Worm (Caenorhabditis elegans) whole organism, L2 larva: Measurements from ENCODE around the gene E02A10.4.
A peak's percentile ranks its signal among the peaks of the same experiment; 100 is the strongest.

ENCODE experiments used
- C34F6.9 ChIP-seq: fragments of 150-350 bp; optimal IDR thresholded peaks from 2 replicates; lab custom pipeline; 2014; ENCODE audit warnings: missing biosample characterization, missing genetic modification characterization
- R02D3.7 ChIP-seq: fragments of 150-350 bp; optimal IDR thresholded peaks from 2 replicates; lab custom pipeline; 2014; ENCODE audit warnings: missing biosample characterization, missing genetic modification characterization
- alr-1 ChIP-seq: fragments of 150-350 bp; optimal IDR thresholded peaks from 2 replicates; lab custom pipeline; 2014; ENCODE audit warnings: missing biosample characterization, missing genetic modification characterization
- aly-2 ChIP-seq: fragments of 150-350 bp; optimal IDR thresholded peaks from 2 replicates; lab custom pipeline; 2014; ENCODE audit warnings: missing biosample characterization, missing genetic modification characterization
- ama-1 ChIP-seq: fragments of 150-350 bp; optimal IDR thresholded peaks from 2 replicates; lab custom pipeline; 2018; ENCODE audit warnings: inconsistent platforms
- blmp-1 ChIP-seq: sonication (generic microtip); optimal IDR thresholded peaks from 2 replicates; lab custom pipeline; 2017; ENCODE audit warnings: missing genetic modification characterization, mild to moderate bottlenecking, missing compliant biosample characterization, antibody characterized with exemption, moderate library complexity; ENCODE audit not compliant: insufficient read depth
- ceh-16 ChIP-seq: fragments of 150-350 bp; optimal IDR thresholded peaks from 2 replicates; lab custom pipeline; 2014; ENCODE audit warnings: missing biosample characterization, missing genetic modification characterization
- ceh-82 ChIP-seq: fragments of 150-350 bp; optimal IDR thresholded peaks from 2 replicates; lab custom pipeline; 2014; ENCODE audit warnings: missing biosample characterization, missing genetic modification characterization
- crh-2 ChIP-seq: sonication (generic microtip); optimal IDR thresholded peaks from 2 replicates; lab custom pipeline; 2017; ENCODE audit warnings: missing biosample characterization, missing genetic modification characterization
- egl-27 ChIP-seq: sonication (generic microtip); optimal IDR thresholded peaks from 3 replicates; lab custom pipeline; 2017; ENCODE audit warnings: missing biosample characterization, missing genetic modification reagents, missing genetic modification characterization
- elt-3 ChIP-seq: sonication (generic microtip); optimal IDR thresholded peaks from 2 replicates; lab custom pipeline; 2017; ENCODE audit warnings: missing biosample characterization, missing genetic modification characterization
- fos-1 ChIP-seq: fragments of 150-350 bp; optimal IDR thresholded peaks from 2 replicates; lab custom pipeline; 2014; ENCODE audit warnings: missing biosample characterization, missing genetic modification characterization
- gmeb-1 ChIP-seq: fragments of 150-350 bp; optimal IDR thresholded peaks from 2 replicates; lab custom pipeline; 2014; ENCODE audit warnings: missing biosample characterization, missing genetic modification characterization
- lin-11 ChIP-seq: fragments of 150-350 bp; sonication (generic microtip); optimal IDR thresholded peaks from 2 replicates; lab custom pipeline; 2014; ENCODE audit warnings: missing biosample characterization, missing genetic modification characterization, inconsistent platforms, mixed read lengths
- lin-13 ChIP-seq: fragments of 150-350 bp; optimal IDR thresholded peaks from 2 replicates; lab custom pipeline; 2014; ENCODE audit warnings: missing biosample characterization, missing genetic modification reagents, missing genetic modification characterization
- lsy-2 ChIP-seq, 2 experiments: fragments of 150-350 bp in 1 of 2; sonication (generic microtip) in 1 of 2; optimal IDR thresholded peaks; 2 replicates each; lab custom pipeline; 2014 to 2017; ENCODE audit warnings: missing biosample characterization in 2 of 2, missing genetic modification characterization in 2 of 2
- mab-5 ChIP-seq: fragments of 150-350 bp; optimal IDR thresholded peaks from 2 replicates; lab custom pipeline; 2014; ENCODE audit warnings: missing biosample characterization, missing genetic modification characterization
- mbf-1 ChIP-seq: sonication (generic microtip); optimal IDR thresholded peaks from 2 replicates; lab custom pipeline; 2017; ENCODE audit warnings: missing biosample characterization, missing genetic modification characterization
- nhr-10 ChIP-seq: sonication (generic microtip); optimal IDR thresholded peaks from 2 replicates; lab custom pipeline; 2017; ENCODE audit warnings: missing biosample characterization, missing genetic modification characterization
- nhr-12 ChIP-seq: fragments of 150-350 bp; optimal IDR thresholded peaks from 2 replicates; lab custom pipeline; 2014; ENCODE audit warnings: missing biosample characterization, missing genetic modification characterization
- nhr-129 ChIP-seq: fragments of 150-350 bp; optimal IDR thresholded peaks from 2 replicates; lab custom pipeline; 2014; ENCODE audit warnings: missing biosample characterization, missing genetic modification characterization
- nhr-21 ChIP-seq: fragments of 150-350 bp; optimal IDR thresholded peaks from 2 replicates; lab custom pipeline; 2014; ENCODE audit warnings: missing biosample characterization, missing genetic modification characterization
- nhr-23 ChIP-seq: fragments of 150-350 bp; optimal IDR thresholded peaks from 2 replicates; lab custom pipeline; 2014; ENCODE audit warnings: missing biosample characterization, missing genetic modification reagents, missing genetic modification characterization
- nhr-25 ChIP-seq: fragments of 150-350 bp; sonication (generic microtip); optimal IDR thresholded peaks from 3 replicates; lab custom pipeline; 2014; ENCODE audit warnings: missing biosample characterization, missing genetic modification characterization
- nhr-6 ChIP-seq: fragments of 150-350 bp; optimal IDR thresholded peaks from 2 replicates; lab custom pipeline; 2014; ENCODE audit warnings: missing biosample characterization, missing genetic modification characterization
- nhr-77 ChIP-seq: fragments of 150-350 bp; optimal IDR thresholded peaks from 2 replicates; lab custom pipeline; 2014; ENCODE audit warnings: missing biosample characterization, missing genetic modification characterization
- peb-1 ChIP-seq: fragments of 150-350 bp; optimal IDR thresholded peaks from 2 replicates; lab custom pipeline; 2014; ENCODE audit warnings: missing biosample characterization, missing genetic modification characterization
- sem-4 ChIP-seq: fragments of 150-350 bp; optimal IDR thresholded peaks from 2 replicates; lab custom pipeline; 2014; ENCODE audit warnings: missing biosample characterization, missing genetic modification reagents, missing genetic modification characterization
- sma-3 ChIP-seq: sonication (generic microtip); optimal IDR thresholded peaks from 2 replicates; lab custom pipeline; 2016; ENCODE audit warnings: missing genetic modification reagents, missing genetic modification characterization, missing compliant biosample characterization
- sma-9 ChIP-seq, 2 experiments: fragments of 150-350 bp in 1 of 2; sonication (generic microtip) in 1 of 2; optimal IDR thresholded peaks; 2 replicates each; lab custom pipeline; 2014 to 2016; ENCODE audit warnings: missing genetic modification characterization in 2 of 2, mild to moderate bottlenecking in 1 of 2, missing biosample characterization in 1 of 2, missing compliant biosample characterization in 1 of 2, missing genetic modification reagents in 1 of 2, moderate library complexity in 1 of 2
- snpc-4 ChIP-seq: fragments of 150-350 bp; optimal IDR thresholded peaks from 2 replicates; lab custom pipeline; 2014; ENCODE audit warnings: missing biosample characterization, missing genetic modification characterization
- unc-39 ChIP-seq: fragments of 150-350 bp; optimal IDR thresholded peaks from 2 replicates; lab custom pipeline; 2014; ENCODE audit warnings: missing biosample characterization, missing genetic modification characterization
- unc-55 ChIP-seq: fragments of 150-350 bp; sonication (generic microtip); optimal IDR thresholded peaks from 3 replicates; lab custom pipeline; 2014; ENCODE audit warnings: missing biosample characterization, missing genetic modification reagents, missing genetic modification characterization
- zag-1 ChIP-seq: fragments of 150-350 bp; optimal IDR thresholded peaks from 2 replicates; lab custom pipeline; 2014; ENCODE audit warnings: missing biosample characterization, missing genetic modification characterization
- ztf-1 ChIP-seq: fragments of 200-800 bp; sonication (Bioruptor generic); conservative IDR thresholded peaks from 2 replicates; pipeline ENCODE4 v1.3.6; 2022; ENCODE audit warnings: missing genetic modification characterization, missing compliant biosample characterization
- ztf-4 ChIP-seq: fragments of 150-350 bp; optimal IDR thresholded peaks from 2 replicates; lab custom pipeline; 2014; ENCODE audit warnings: missing biosample characterization, missing genetic modification characterization

E02A10.4 gene

ce11 chrV:12560328-12560782 is 7.4 kb downstream of the E02A10.4 start, which contains the start of gene sel-1:
sel-1 (plus strand) TSS chrV:12560732.
- TF ChIP-seq ztf-4 (no peak), elt-3 (tag; lab: Kevin White, UChicago) (no peak), unc-55 (GFP tag; lab: Kevin White, UChicago) (peak; percentile 31), alr-1 (tag; lab: Kevin White, UChicago) (no peak), nhr-25 (no peak), lsy-2 (tag; optimal IDR thresholded peaks at IDR 0.05; lab: Kevin White, UChicago) (peak; percentile 1 to 19), C34F6.9 (peak; percentile 48)
- TF ChIP-seq, all 48 proteins: peak for 3

ce11 chrV:12556904-12557303 is 10.8 kb downstream of the E02A10.4 start:
- TF ChIP-seq sma-9 (GFP tag; optimal IDR thresholded peaks at IDR 0.05; lab: Kevin White, UChicago) = peak; percentile 41
- TF ChIP-seq sma-9 (tag; optimal IDR thresholded peaks at IDR 0.05; lab: Kevin White, UChicago) = no peak
- peak; percentile 10 for TF ChIP-seq ama-1
- TF ChIP-seq nhr-25 = no peak
- peak; percentile 8 for TF ChIP-seq gmeb-1 (tag; lab: Kevin White, UChicago)
- TF ChIP-seq nhr-21 (tag; lab: Kevin White, UChicago) = peak; percentile 70
- peak; percentile 32 for TF ChIP-seq sma-3 (GFP tag; lab: Kevin White, UChicago)
- TF ChIP-seq snpc-4 = no peak

ce11 chrV:12555872-12556271 is 11.9 kb downstream of the E02A10.4 start:
- TF ChIP-seq crh-2 (tag; lab: Kevin White, UChicago) = no peak
- no peak for TF ChIP-seq ztf-1 (GFP tag; lab: Robert Waterston, UW)
- peak; percentile 38 for TF ChIP-seq blmp-1 (tag; lab: Kevin White, UChicago)
- TF ChIP-seq sma-9 (GFP tag; optimal IDR thresholded peaks at IDR 0.05; lab: Kevin White, UChicago) = peak; percentile 51
- TF ChIP-seq sma-9 (tag; optimal IDR thresholded peaks at IDR 0.05; lab: Kevin White, UChicago) = no peak
- no peak for TF ChIP-seq nhr-25
- TF ChIP-seq gmeb-1 (tag; lab: Kevin White, UChicago) = peak; percentile 13
- no peak for TF ChIP-seq lin-13
- peak; percentile 24 for TF ChIP-seq ama-1
- TF ChIP-seq sem-4 (tag; lab: Kevin White, UChicago) = no peak
- peak; percentile 58 for TF ChIP-seq nhr-21 (tag; lab: Kevin White, UChicago)
- TF ChIP-seq egl-27 (tag; lab: Kevin White, UChicago) = no peak
- TF ChIP-seq sma-3 (GFP tag; lab: Kevin White, UChicago) = peak; percentile 78
- peak; percentile 47 for TF ChIP-seq nhr-129 (tag; lab: Kevin White, UChicago)
- no peak for TF ChIP-seq unc-55 (GFP tag; lab: Kevin White, UChicago)

ce11 chrV:12554172-12555031 is 13.3 kb downstream of the E02A10.4 start:
- peak; percentile 82 for TF ChIP-seq sma-9 (GFP tag; optimal IDR thresholded peaks at IDR 0.05; lab: Kevin White, UChicago)
- no peak for TF ChIP-seq sma-9 (tag; optimal IDR thresholded peaks at IDR 0.05; lab: Kevin White, UChicago)
- TF ChIP-seq fos-1 (tag; lab: Kevin White, UChicago) = peak; percentile 15
- peak; percentile 76 for TF ChIP-seq nhr-25
- TF ChIP-seq egl-27 (tag; lab: Kevin White, UChicago) = peak; percentile 83
- peak; percentile 81 for TF ChIP-seq nhr-21 (tag; lab: Kevin White, UChicago)
- TF ChIP-seq sma-3 (GFP tag; lab: Kevin White, UChicago) = peak; percentile 80
- TF ChIP-seq nhr-12 (tag; lab: Kevin White, UChicago) = no peak
- TF ChIP-seq alr-1 (tag; lab: Kevin White, UChicago) = no peak
- TF ChIP-seq mbf-1 (tag; lab: Kevin White, UChicago) = no peak
- TF ChIP-seq nhr-129 (tag; lab: Kevin White, UChicago) = peak; percentile 34
- peak; percentile 39 for TF ChIP-seq gmeb-1 (tag; lab: Kevin White, UChicago)
- TF ChIP-seq ztf-4 = no peak
- peak; percentile 93 for TF ChIP-seq crh-2 (tag; lab: Kevin White, UChicago)
- peak; percentile 85 for TF ChIP-seq blmp-1 (tag; lab: Kevin White, UChicago)

ce11 chrV:12553286-12553725 is 14.4 kb downstream of the E02A10.4 start:
- TF ChIP-seq aly-2 (no peak), sma-9 (GFP tag; optimal IDR thresholded peaks at IDR 0.05; lab: Kevin White, UChicago) (peak; percentile 70), sma-9 (tag; optimal IDR thresholded peaks at IDR 0.05; lab: Kevin White, UChicago) (no peak), mab-5 (no peak), nhr-6 (tag; lab: Kevin White, UChicago) (no peak), nhr-10 (no peak), lin-11 (no peak), unc-39 (no peak), lin-13 (no peak), peb-1 (tag; lab: Kevin White, UChicago) (no peak), nhr-77 (tag; lab: Kevin White, UChicago) (no peak), zag-1 (tag; lab: Kevin White, UChicago) (no peak), R02D3.7 (tag; lab: Kevin White, UChicago) (no peak), ceh-16 (tag; lab: Kevin White, UChicago) (no peak), snpc-4 (no peak), nhr-21 (tag; lab: Kevin White, UChicago) (peak; percentile 90), gmeb-1 (tag; lab: Kevin White, UChicago) (peak; percentile 12), nhr-129 (tag; lab: Kevin White, UChicago) (no peak), lsy-2 (tag; optimal IDR thresholded peaks at IDR 0.05; lab: Kevin White, UChicago) (peak in 1 of 2 experiments; percentile 34), nhr-12 (tag; lab: Kevin White, UChicago) (no peak), sma-3 (GFP tag; lab: Kevin White, UChicago) (peak; percentile 67), ztf-1 (GFP tag; lab: Robert Waterston, UW) (no peak), elt-3 (tag; lab: Kevin White, UChicago) (no peak), nhr-23 (no peak), blmp-1 (tag; lab: Kevin White, UChicago) (peak; percentile 60), alr-1 (tag; lab: Kevin White, UChicago) (no peak), ceh-82 (tag; lab: Kevin White, UChicago) (no peak), crh-2 (tag; lab: Kevin White, UChicago) (no peak)
